Fruit fly (Drosophila melanogaster) whole organism, wandering third instar larva: ENCODE results near the gene CG6204.
A peak's percentile ranks its signal among the peaks of the same experiment; 100 is the strongest.

ENCODE experiments used
- CG32264 ChIP-seq: fragments of 200-800 bp; sonication (Bioruptor generic); optimal IDR thresholded peaks from 2 replicates; lab custom pipeline; 2016; ENCODE audit warnings: missing biosample characterization, missing genetic modification characterization
- CrebA ChIP-seq: fragments of 200-800 bp; sonication (Bioruptor generic); optimal IDR thresholded peaks from 2 replicates; lab custom pipeline; 2016; ENCODE audit warnings: missing biosample characterization, mild to moderate bottlenecking, missing genetic modification characterization, borderline replicate concordance
- GATAd ChIP-seq: sonication (Bioruptor generic); optimal IDR thresholded peaks from 2 replicates; lab custom pipeline; 2016; ENCODE audit warnings: missing biosample characterization, missing genetic modification characterization
- HLH106 ChIP-seq: fragments of 200-800 bp; optimal IDR thresholded peaks from 3 replicates; lab custom pipeline; 2019; ENCODE audit warnings: missing biosample characterization, mild to moderate bottlenecking, missing genetic modification characterization, moderate library complexity
- Hr78 ChIP-seq: fragments of >200 bp; optimal IDR thresholded peaks from 2 replicates; lab custom pipeline; 2017; ENCODE audit warnings: missing biosample characterization, missing genetic modification characterization
- Hr83 ChIP-seq: fragments of 200-300 bp; sonication (Bioruptor generic); optimal IDR thresholded peaks from 2 replicates; lab custom pipeline; 2016; ENCODE audit warnings: missing biosample characterization, mild to moderate bottlenecking, missing genetic modification characterization, moderate library complexity; ENCODE audit not compliant: poor library complexity, severe bottlenecking
- Myc ChIP-seq: fragments of >200 bp; optimal IDR thresholded peaks from 2 replicates; lab custom pipeline; 2017
- OdsH ChIP-seq: fragments of 200-800 bp; sonication (Bioruptor generic); optimal IDR thresholded peaks from 2 replicates; lab custom pipeline; 2016; ENCODE audit warnings: missing biosample characterization, mild to moderate bottlenecking, missing genetic modification characterization
- Rel ChIP-seq, 2 experiments: fragments of 200-800 bp; sonication (Bioruptor generic) in 1 of 2; optimal IDR thresholded peaks; 2 replicates in 1 of 2; 3 replicates in 1 of 2; lab custom pipeline; 2016 to 2019; ENCODE audit warnings: mild to moderate bottlenecking in 2 of 2, missing biosample characterization in 2 of 2, missing genetic modification characterization in 2 of 2, moderate library complexity in 1 of 2
- Sp1 ChIP-seq: fragments of 200-800 bp; sonication (Bioruptor generic); optimal IDR thresholded peaks from 3 replicates; lab custom pipeline; 2019; ENCODE audit warnings: missing biosample characterization, mild to moderate bottlenecking, missing genetic modification characterization, moderate library complexity
- br ChIP-seq: fragments of 200-800 bp; sonication (Bioruptor generic); optimal IDR thresholded peaks from 2 replicates; lab custom pipeline; 2016; ENCODE audit warnings: missing biosample characterization, missing genetic modification characterization
- brk ChIP-seq: fragments of 200-800 bp; sonication (Bioruptor generic); optimal IDR thresholded peaks from 2 replicates; lab custom pipeline; 2016; ENCODE audit warnings: missing biosample characterization, mild to moderate bottlenecking, missing genetic modification characterization
- dsf ChIP-seq: sonication (Bioruptor generic); optimal IDR thresholded peaks from 2 replicates; lab custom pipeline; 2016; ENCODE audit warnings: missing biosample characterization, missing genetic modification characterization, borderline replicate concordance
- ey ChIP-seq: fragments of 200-800 bp; sonication (Bioruptor generic); optimal IDR thresholded peaks from 2 replicates; lab custom pipeline; 2016; ENCODE audit warnings: missing biosample characterization, missing genetic modification characterization
- foxo ChIP-seq, 2 experiments: fragments of 200-800 bp; sonication (Bioruptor generic); optimal IDR thresholded peaks; 2 replicates in 1 of 2; 3 replicates in 1 of 2; lab custom pipeline; 2016 to 2017; ENCODE audit warnings: missing biosample characterization in 2 of 2, missing genetic modification characterization in 2 of 2
- h ChIP-seq: fragments of 200-800 bp; sonication (Bioruptor generic); optimal IDR thresholded peaks from 3 replicates; lab custom pipeline; 2016; ENCODE audit warnings: missing biosample characterization, mild to moderate bottlenecking, missing genetic modification characterization
- psq ChIP-seq: fragments of 200-800 bp; sonication (Bioruptor generic); optimal IDR thresholded peaks from 3 replicates; lab custom pipeline; 2017; ENCODE audit warnings: missing biosample characterization, mild to moderate bottlenecking, missing genetic modification characterization, moderate library complexity
- sage ChIP-seq: fragments of 200-800 bp; sonication (Bioruptor generic); optimal IDR thresholded peaks from 2 replicates; lab custom pipeline; 2016; ENCODE audit warnings: missing biosample characterization, mild to moderate bottlenecking, missing genetic modification characterization
- tai ChIP-seq: sonication (Bioruptor generic); optimal IDR thresholded peaks from 2 replicates; lab custom pipeline; 2016; ENCODE audit warnings: missing biosample characterization, missing genetic modification characterization
- woc ChIP-seq: sonication (Bioruptor generic); optimal IDR thresholded peaks from 2 replicates; lab custom pipeline; 2016; ENCODE audit warnings: missing biosample characterization, mild to moderate bottlenecking, missing genetic modification characterization

CG6204 gene

DNA sequence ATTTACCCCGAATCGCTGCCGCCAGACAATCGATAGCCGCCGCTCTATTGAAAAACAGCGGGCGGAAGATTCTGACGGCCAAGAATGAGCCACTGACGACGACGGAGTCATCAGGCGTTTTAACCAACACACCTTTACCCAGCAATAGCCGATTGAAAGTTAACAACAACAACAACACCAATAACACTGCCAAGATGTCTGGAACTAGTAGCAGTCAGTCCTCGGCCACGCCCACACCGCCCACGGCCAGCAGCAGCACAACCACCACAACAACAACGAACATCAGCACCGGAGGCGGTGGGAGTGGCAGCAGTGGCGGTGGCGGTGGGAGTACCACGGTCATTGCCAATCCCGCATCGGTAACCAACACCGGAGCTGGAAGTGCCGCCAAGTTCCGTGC is 38.3 kb downstream of the CG6204 start:
- TF ChIP-seq GATAd (GFP tag; lab: Kevin White, UChicago), result no peak
- no peak for TF ChIP-seq Hr83 (GFP tag; lab: Kevin White, UChicago)
- TF ChIP-seq h (GFP tag; lab: Kevin White, UChicago), result no peak
- no peak for TF ChIP-seq CG32264 (GFP tag; lab: Kevin White, UChicago)
- no peak for TF ChIP-seq CrebA
- TF ChIP-seq tai, result no peak
- no peak for TF ChIP-seq br (GFP tag; lab: Kevin White, UChicago)
- no peak for TF ChIP-seq woc
- no peak for TF ChIP-seq Myc (lab: Kevin White, UChicago)
- TF ChIP-seq Sp1 (GFP tag; lab: Kevin White, UChicago), result no peak
- no peak for TF ChIP-seq ey (GFP tag; lab: Kevin White, UChicago)

dm6 chr3R:24233366-24234161 is 39.9 kb downstream of the CG6204 start:
- TF ChIP-seq psq (GFP tag; lab: Kevin White, UChicago) (peak; percentile 86), br (GFP tag; lab: Kevin White, UChicago) (no peak), Hr78 (no peak), brk (no peak), HLH106 (no peak), Rel (GFP tag; optimal IDR thresholded peaks at IDR 0.05; lab: Kevin White, UChicago) (no peak), Rel (tag; optimal IDR thresholded peaks at IDR 0.05; lab: Kevin White, UChicago) (peak; percentile 90), dsf (GFP tag; lab: Kevin White, UChicago) (no peak), foxo (GFP tag; optimal IDR thresholded peaks at IDR 0.05; lab: Kevin White, UChicago) (no peak)

dm6 chr3R:24234162-24234529 is 40.5 kb downstream of the CG6204 start:
- TF ChIP-seq OdsH (GFP tag; lab: Kevin White, UChicago) (no peak), psq (GFP tag; lab: Kevin White, UChicago) (peak; percentile 69), Rel (GFP tag; optimal IDR thresholded peaks at IDR 0.05; lab: Kevin White, UChicago) (no peak), Rel (tag; optimal IDR thresholded peaks at IDR 0.05; lab: Kevin White, UChicago) (peak; percentile 7), sage (GFP tag; lab: Kevin White, UChicago) (no peak)

DNA sequence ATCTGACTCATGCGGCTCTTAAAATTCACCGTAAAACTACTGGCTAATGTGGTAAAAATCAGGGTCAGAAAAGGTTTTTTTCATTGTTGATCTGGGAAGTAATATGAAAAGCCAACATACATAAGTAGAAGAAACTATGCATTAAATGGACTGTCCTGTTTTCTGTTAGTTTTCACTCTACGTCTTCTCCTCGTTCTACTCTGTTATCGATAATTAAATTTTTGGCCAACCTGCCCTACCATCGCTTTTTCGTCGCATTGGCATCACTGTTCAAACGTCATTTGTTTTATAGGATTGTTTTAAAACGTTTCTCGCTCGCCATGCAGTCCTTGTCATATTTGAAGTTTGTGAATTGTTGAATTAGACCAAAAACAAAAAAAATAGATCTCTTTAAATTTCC is 41.1 kb downstream of the CG6204 start:
- TF ChIP-seq ey (GFP tag; lab: Kevin White, UChicago), result no peak
- TF ChIP-seq psq (GFP tag; lab: Kevin White, UChicago), result peak; percentile 54
